Worm (Caenorhabditis elegans): ENCODE results near the gene pmp-2.

The pmp-2 gene

DNA sequence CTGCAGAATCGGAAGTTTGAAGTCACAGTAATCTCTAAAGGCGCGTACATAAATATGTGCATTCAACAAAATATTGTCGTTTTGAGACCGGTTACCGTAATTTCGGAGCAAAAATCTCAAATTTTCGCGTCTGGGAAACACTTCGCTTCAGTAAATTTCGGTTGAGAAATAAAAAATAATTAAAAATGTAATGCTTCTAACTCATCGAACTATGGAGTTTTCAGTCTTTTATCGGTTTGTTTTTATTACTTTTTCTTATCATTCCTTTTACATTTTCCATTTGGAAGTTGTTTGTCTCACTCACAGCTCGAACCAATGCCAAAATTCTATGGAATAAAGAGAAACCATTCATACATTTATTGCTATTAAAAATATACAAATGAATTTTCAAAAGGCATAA, 606 bp upstream of the pmp-2 start (continued):
- no peak for TF ChIP-seq hif-1 (tag; optimal IDR thresholded peaks at IDR 0.05)
- no peak for TF ChIP-seq nhr-41 (GFP tag; IDR thresholded peaks at IDR 0.05)
- peak; percentile 88 for TF ChIP-seq dve-1 (tag; optimal IDR thresholded peaks at IDR 0.05; ENCODE audit: insufficient read depth)
- no peak for TF ChIP-seq madf-5 (GFP tag; IDR thresholded peaks at IDR 0.05)
- no peak for TF ChIP-seq ctbp-1 (GFP tag; IDR thresholded peaks at IDR 0.05)
- TF ChIP-seq ceh-62 (tag; optimal IDR thresholded peaks at IDR 0.05): no peak
- peak; percentile 32 for TF ChIP-seq nhr-10 (tag; optimal IDR thresholded peaks at IDR 0.05)
- no peak for TF ChIP-seq lim-7 (GFP tag; IDR thresholded peaks at IDR 0.05)
- 0 out of 2 replicates have a peak, but pooled peaks have one; percentile 28 for TF ChIP-seq ceh-20 (GFP tag; IDR thresholded peaks at IDR 0.05)
- peak; percentile 79 for TF ChIP-seq T26A8.4 (GFP tag; IDR thresholded peaks at IDR 0.05)
- no peak for TF ChIP-seq dmd-8 (GFP tag; IDR thresholded peaks at IDR 0.05)
- TF ChIP-seq ceh-28 (tag; optimal IDR thresholded peaks at IDR 0.05): no peak
- TF ChIP-seq ZK546.5 (tag; optimal IDR thresholded peaks at IDR 0.05): no peak
- TF ChIP-seq aha-1 (tag): peak; percentile 33
- peak; percentile 27 to 63 for TF ChIP-seq daf-16 (GFP tag; optimal IDR thresholded peaks at IDR 0.05)
- TF ChIP-seq daf-16 (tag; optimal IDR thresholded peaks at IDR 0.05): peak; percentile 64
- TF ChIP-seq lin-38 (GFP tag; IDR thresholded peaks at IDR 0.05): peak; percentile 44
- TF ChIP-seq mdt-29 (GFP tag; IDR thresholded peaks at IDR 0.05): peak; percentile 77; the same call in 1 of the 2 replicates
- peak; percentile 38; the same call in 1 of the 2 replicates for TF ChIP-seq lin-1 (GFP tag; IDR thresholded peaks at IDR 0.05)
- no peak for TF ChIP-seq ztf-7 (tag; optimal IDR thresholded peaks at IDR 0.05)
- no peak for TF ChIP-seq pha-4 (GFP tag; IDR thresholded peaks at IDR 0.05)
- TF ChIP-seq pha-4 (tag; optimal IDR thresholded peaks at IDR 0.05): no peak
- no peak for TF ChIP-seq sdz-12 (GFP tag; optimal IDR thresholded peaks at IDR 0.05)
- no peak for TF ChIP-seq daf-8 (GFP tag; IDR thresholded peaks at IDR 0.05)
- TF ChIP-seq nhr-77 (tag; optimal IDR thresholded peaks at IDR 0.05): peak; percentile 80
- no peak for TF ChIP-seq spr-3 (GFP tag; optimal IDR thresholded peaks at IDR 0.05)
- TF ChIP-seq daf-12 (tag; optimal IDR thresholded peaks at IDR 0.05): no peak
- TF ChIP-seq nhr-111 (GFP tag; optimal IDR thresholded peaks at IDR 0.05): peak; percentile 34
- TF ChIP-seq ama-1 (optimal IDR thresholded peaks at IDR 0.05): peak; percentile 12
- TF ChIP-seq zip-2 (tag; optimal IDR thresholded peaks at IDR 0.05): no peak
- TF ChIP-seq fkh-10 (GFP tag; optimal IDR thresholded peaks at IDR 0.05): no peak

DNA sequence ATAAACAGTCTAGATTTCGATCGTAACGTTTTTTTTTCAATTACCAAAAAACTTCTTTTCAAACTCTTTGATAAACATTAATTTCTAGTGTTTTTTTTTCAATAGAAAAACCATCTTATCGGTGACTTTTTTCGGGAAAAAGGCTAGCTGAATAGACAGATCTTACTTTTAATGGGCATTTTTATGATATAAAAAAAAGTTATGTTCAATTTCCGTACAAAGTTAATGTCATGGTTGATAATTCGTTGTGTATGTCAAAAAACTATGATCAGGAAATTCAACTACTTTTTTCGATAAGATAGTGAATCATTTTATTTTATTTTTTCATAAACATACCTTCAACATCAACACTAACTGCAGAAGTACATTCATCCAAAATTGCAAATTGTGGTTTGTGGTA, 3.0 kb downstream of the pmp-2 start:
- TF ChIP-seq daf-16 (GFP tag; optimal IDR thresholded peaks at IDR 0.05): no peak
- TF ChIP-seq daf-16 (tag; optimal IDR thresholded peaks at IDR 0.05): peak; percentile 58
- peak; percentile 37 for TF ChIP-seq dve-1 (tag; optimal IDR thresholded peaks at IDR 0.05; ENCODE audit: insufficient read depth)
- TF ChIP-seq tra-1 (GFP tag; IDR thresholded peaks at IDR 0.05): no peak
- TF ChIP-seq nhr-48 (tag; optimal IDR thresholded peaks at IDR 0.05): no peak
- no peak for TF ChIP-seq D1046.2 (GFP tag; IDR thresholded peaks at IDR 0.05)
- no peak for TF ChIP-seq lin-13 (GFP tag; optimal IDR thresholded peaks at IDR 0.05)
- peak; percentile 84 for TF ChIP-seq php-3 (GFP tag; IDR thresholded peaks at IDR 0.05)
- TF ChIP-seq tag-97 (GFP tag; IDR thresholded peaks at IDR 0.05): no peak
- peak; percentile 29 for TF ChIP-seq pqm-1 (tag; optimal IDR thresholded peaks at IDR 0.05)

DNA sequence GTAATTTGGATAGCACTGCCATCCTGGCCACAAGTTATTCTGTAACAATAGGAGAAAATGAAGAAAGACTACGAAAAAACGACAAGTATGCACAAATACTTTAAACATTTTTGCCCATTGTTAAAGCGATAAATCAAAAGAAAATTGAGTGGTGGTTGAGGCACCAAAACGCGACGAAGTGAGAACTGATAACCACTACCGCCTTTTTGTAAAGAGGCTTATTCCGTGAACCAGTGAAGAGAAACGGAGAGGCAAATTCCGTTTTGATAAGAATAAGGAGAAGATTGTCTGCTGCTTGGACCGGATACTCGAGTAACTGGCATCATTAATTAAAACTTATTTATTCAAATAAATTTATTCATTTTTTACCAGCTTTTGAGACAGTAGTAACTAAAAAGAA, 3.9 kb downstream of the pmp-2 start, which contains the start of gene pmp-1:
Gene pmp-1 (minus strand): TSS at position 39 of the 400 bp plus-strand sequence.
- TF ChIP-seq fkh-10 (GFP tag; optimal IDR thresholded peaks at IDR 0.05) (no peak), ctbp-1 (GFP tag; IDR thresholded peaks at IDR 0.05) (no peak), egl-27 (tag; optimal IDR thresholded peaks at IDR 0.05) (no peak), nhr-77 (tag; optimal IDR thresholded peaks at IDR 0.05) (peak; percentile 9), ztf-7 (tag; optimal IDR thresholded peaks at IDR 0.05) (no peak), pqm-1 (tag; optimal IDR thresholded peaks at IDR 0.05) (peak; percentile 93), nhr-102 (tag; optimal IDR thresholded peaks at IDR 0.05) (no peak), ZK337.2 (GFP tag; IDR thresholded peaks at IDR 0.05) (no peak), pha-4 (GFP tag; IDR thresholded peaks at IDR 0.05) (no peak), pha-4 (tag; optimal IDR thresholded peaks at IDR 0.05) (no peak), dmd-8 (GFP tag; IDR thresholded peaks at IDR 0.05) (no peak), lim-7 (GFP tag; IDR thresholded peaks at IDR 0.05) (no peak), zfp-2 (tag; optimal IDR thresholded peaks at IDR 0.05) (no peak), snpc-4 (tag; optimal IDR thresholded peaks at IDR 0.05) (no peak), R02D3.7 (tag; optimal IDR thresholded peaks at IDR 0.05) (no peak), spr-1 (tag; optimal IDR thresholded peaks at IDR 0.05) (no peak), D1046.2 (GFP tag; IDR thresholded peaks at IDR 0.05) (no peak), lin-1 (GFP tag; IDR thresholded peaks at IDR 0.05) (peak; percentile 61; the same call in 1 of the 2 replicates), F37D6.2 (tag; optimal IDR thresholded peaks at IDR 0.05) (no peak), php-3 (GFP tag; IDR thresholded peaks at IDR 0.05) (no peak; the same call in 1 of the 2 replicates), ceh-62 (tag; optimal IDR thresholded peaks at IDR 0.05) (no peak), dve-1 (tag; optimal IDR thresholded peaks at IDR 0.05; ENCODE audit: insufficient read depth) (peak; percentile 48), skn-1 (tag; optimal IDR thresholded peaks at IDR 0.05) (no peak), daf-16 (GFP tag; optimal IDR thresholded peaks at IDR 0.05) (no peak), daf-16 (tag; optimal IDR thresholded peaks at IDR 0.05) (peak; percentile 43), nhr-28 (tag; optimal IDR thresholded peaks at IDR 0.05) (peak; percentile 62), vab-7 (GFP tag; IDR thresholded peaks at IDR 0.05) (no peak)

All from whole organism, L4 larva.